Fruit fly (Drosophila melanogaster) whole organism, wandering third instar larva: Measurements from ENCODE around the gene CG15550.

Source experiments
- Dfd ChIP-seq: fragments of >200 bp; optimal IDR thresholded peaks from 2 replicates; lab custom pipeline; 2017; ENCODE audit warnings: missing biosample characterization, missing genetic modification characterization
- fru ChIP-seq: fragments of 200-800 bp; sonication (Bioruptor generic); optimal IDR thresholded peaks from 3 replicates; lab custom pipeline; 2016; ENCODE audit warnings: missing biosample characterization, mild to moderate bottlenecking, missing genetic modification characterization
- psq ChIP-seq: fragments of 200-800 bp; sonication (Bioruptor generic); optimal IDR thresholded peaks from 3 replicates; lab custom pipeline; 2017; ENCODE audit warnings: missing biosample characterization, mild to moderate bottlenecking, missing genetic modification characterization, moderate library complexity

DNA sequence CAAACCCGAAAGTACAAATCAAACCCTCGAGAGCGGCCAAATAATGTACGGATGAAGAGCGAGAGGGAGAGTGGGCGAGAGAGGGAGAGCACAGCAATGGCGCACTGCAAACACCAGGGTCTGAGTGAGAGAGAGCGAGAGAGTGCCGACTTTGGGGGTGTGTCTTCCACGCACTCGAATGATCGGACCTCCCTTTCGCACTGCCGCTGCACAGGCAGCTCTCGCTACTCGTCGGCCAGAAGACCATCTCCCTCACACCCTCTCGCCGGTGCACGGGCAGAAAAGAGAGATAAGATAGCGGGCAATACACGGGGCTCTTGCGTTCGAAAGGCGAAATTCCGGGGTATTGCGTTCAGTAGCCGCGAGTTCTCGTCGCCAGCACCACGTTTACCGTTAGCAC, 24.5 kb downstream of the CG15550 start, which contains the start of gene Ptx1:
- no peak for TF ChIP-seq fru (GFP tag; lab: Kevin White, UChicago)
- no peak for TF ChIP-seq Dfd (GFP tag; lab: Kevin White, UChicago)
- no peak for TF ChIP-seq psq (GFP tag; lab: Kevin White, UChicago)
